Fruit fly (Drosophila melanogaster): ENCODE measurements around the gene Ndfip.
A peak's percentile ranks its signal among the peaks of the same experiment; 100 is the strongest.

Gene Ndfip

DNA sequence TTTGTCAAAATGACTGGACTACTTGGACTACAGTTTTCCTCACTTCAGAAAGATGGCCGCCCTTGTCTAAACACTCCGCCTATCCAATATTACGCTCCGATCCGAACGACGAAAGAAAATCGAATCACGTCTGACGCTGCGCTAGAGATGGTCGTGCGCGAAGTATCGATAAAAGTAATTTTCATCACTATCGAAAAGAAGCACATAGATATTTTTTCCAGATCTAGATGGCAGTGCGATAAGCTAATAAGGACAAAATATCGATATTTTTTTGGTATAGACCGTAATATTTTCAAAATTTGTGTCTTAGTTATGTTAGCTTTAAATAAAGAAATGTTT is 9.2 kb downstream of the Ndfip start, which contains the start of gene Pep (continued):
- TF ChIP-seq pdm3 (GFP tag; optimal IDR thresholded peaks at IDR 0.05) (no peak), Hr4 (GFP tag; optimal IDR thresholded peaks at IDR 0.05) (no peak), CG11762 (GFP tag; optimal IDR thresholded peaks at IDR 0.05; ENCODE audit: insufficient read depth) (no peak), Sox15 (GFP tag; optimal IDR thresholded peaks at IDR 0.05) (no peak), fd59A (GFP tag; optimal IDR thresholded peaks at IDR 0.05) (no peak), vri (GFP tag; optimal IDR thresholded peaks at IDR 0.05) (peak; percentile 51), net (GFP tag; optimal IDR thresholded peaks at IDR 0.05) (no peak)

DNA sequence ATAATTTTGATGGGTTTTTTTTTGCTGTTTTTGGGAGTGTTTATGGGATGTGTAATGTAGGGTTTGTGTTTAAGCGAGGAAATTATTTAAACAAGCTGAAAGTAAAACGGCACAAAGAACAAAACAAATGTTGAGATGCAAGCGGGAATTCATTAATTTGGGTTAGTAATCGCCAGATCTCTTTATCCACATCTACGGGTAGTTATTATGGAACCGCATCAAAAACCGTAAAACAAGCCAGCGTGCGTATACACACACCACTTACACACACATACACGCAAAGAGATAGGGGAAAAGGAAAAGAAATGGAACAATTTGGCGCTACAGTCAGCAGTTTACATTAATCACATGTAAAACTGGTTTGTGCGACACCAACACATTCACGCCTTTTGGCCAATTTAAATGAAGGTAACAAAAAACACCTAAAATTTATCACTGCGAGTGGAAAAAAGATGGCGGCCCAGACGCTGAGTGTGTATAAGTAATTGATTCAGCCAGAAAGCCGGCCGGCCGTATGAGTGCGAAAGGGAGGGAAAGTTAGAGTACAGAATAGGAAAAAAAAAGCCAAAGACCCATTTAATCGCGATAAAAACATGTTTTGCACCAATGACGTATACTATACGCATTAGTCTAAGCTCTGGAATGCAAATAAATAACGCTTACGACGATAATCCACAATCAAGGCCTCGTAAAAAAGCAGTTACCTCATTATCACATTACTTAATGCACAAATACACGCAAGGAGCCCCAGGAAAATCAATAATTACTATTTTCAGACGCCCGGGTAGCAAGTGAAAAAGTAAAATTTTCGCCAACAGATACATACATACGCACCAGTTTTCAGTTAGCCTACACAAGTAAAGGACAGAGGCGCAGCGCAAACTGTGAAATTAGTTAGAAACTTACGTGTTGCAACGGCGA is 9.8 kb downstream of the Ndfip start:
- TF ChIP-seq svp (GFP tag) (no peak), CG9139 (GFP tag; optimal IDR thresholded peaks at IDR 0.05) (no peak), eg (GFP tag; IDR thresholded peaks at IDR 0.05) (no peak), CG31627 (GFP tag; optimal IDR thresholded peaks at IDR 0.05) (no peak), dsx (GFP tag; optimal IDR thresholded peaks at IDR 0.05; ENCODE audit: poor library complexity, severe bottlenecking) (no peak), acj6 (GFP tag; optimal IDR thresholded peaks at IDR 0.05) (no peak), Blimp-1 (GFP tag; optimal IDR thresholded peaks at IDR 0.05) (no peak), CG11294 (GFP tag; IDR thresholded peaks at IDR 0.05) (no peak), CG32006 (GFP tag; optimal IDR thresholded peaks at IDR 0.05) (no peak), Hr38 (GFP tag; optimal IDR thresholded peaks at IDR 0.05) (no peak), Ets96B (tag; optimal IDR thresholded peaks at IDR 0.05) (no peak), pdm3 (GFP tag; optimal IDR thresholded peaks at IDR 0.05) (no peak), lz (GFP tag; optimal IDR thresholded peaks at IDR 0.05) (no peak), CG1621 (tag; optimal IDR thresholded peaks at IDR 0.05) (peak; percentile 77), CG16779 (tag; optimal IDR thresholded peaks at IDR 0.05) (no peak), Met (GFP tag; optimal IDR thresholded peaks at IDR 0.05) (no peak), CG7368 (GFP tag; optimal IDR thresholded peaks at IDR 0.05) (no peak), net (GFP tag; optimal IDR thresholded peaks at IDR 0.05) (no peak), CG11902 (GFP tag; optimal IDR thresholded peaks at IDR 0.05) (no peak), CG3032 (tag; optimal IDR thresholded peaks at IDR 0.05) (no peak), CG15336 (GFP tag; IDR thresholded peaks at IDR 0.05) (0 out of 2 replicates have a peak, but pooled peaks have one; percentile 12), CG34406 (GFP tag; optimal IDR thresholded peaks at IDR 0.05) (no peak), Eip78C (GFP tag) (peak; percentile 63), Lpt (GFP tag; optimal IDR thresholded peaks at IDR 0.05) (no peak), CG6163 (GFP tag; IDR thresholded peaks at IDR 0.05) (no peak), Smox (GFP tag; optimal IDR thresholded peaks at IDR 0.05) (no peak), CG6808 (GFP tag; optimal IDR thresholded peaks at IDR 0.05) (no peak), Eip93F (GFP tag; optimal IDR thresholded peaks at IDR 0.05) (no peak), salr (GFP tag; optimal IDR thresholded peaks at IDR 0.05) (no peak), OdsH (GFP tag; optimal IDR thresholded peaks at IDR 0.05) (no peak), Sox102F (GFP tag; optimal IDR thresholded peaks at IDR 0.05) (no peak), CG8119 (GFP tag; IDR thresholded peaks at IDR 0.05) (peak; percentile 14; the same call in 1 of the 3 replicates), Eip75B (GFP tag; optimal IDR thresholded peaks at IDR 0.05) (no peak), CG4318 (GFP tag; optimal IDR thresholded peaks at IDR 0.05) (no peak), CG6854 (GFP tag; optimal IDR thresholded peaks at IDR 0.05) (peak; percentile 29), CG11762 (GFP tag; optimal IDR thresholded peaks at IDR 0.05; ENCODE audit: insufficient read depth) (no peak), CG10669 (GFP tag; optimal IDR thresholded peaks at IDR 0.05) (no peak), CG3919 (GFP tag; optimal IDR thresholded peaks at IDR 0.05) (no peak), CG6792 (GFP tag; optimal IDR thresholded peaks at IDR 0.05) (no peak), Hr4 (GFP tag; optimal IDR thresholded peaks at IDR 0.05) (no peak), achi (GFP tag; optimal IDR thresholded peaks at IDR 0.05) (no peak), Gug (GFP tag; IDR thresholded peaks at IDR 0.05) (no peak), ss (GFP tag; optimal IDR thresholded peaks at IDR 0.05) (peak; percentile 26 to 31), Ets21C (GFP tag; optimal IDR thresholded peaks at IDR 0.05) (no peak), Hr39 (GFP tag; optimal IDR thresholded peaks at IDR 0.05) (no peak), Sox15 (GFP tag; optimal IDR thresholded peaks at IDR 0.05) (no peak)
